Fruit fly (Drosophila melanogaster) whole organism, embryonic: ENCODE measurements around the gene Grik.

Experiments
- shn ChIP-seq: fragments of 200-800 bp; sonication (Bioruptor generic); optimal IDR thresholded peaks from 3 replicates; lab custom pipeline; 2016; ENCODE audit warnings: missing biosample characterization, missing genetic modification characterization
- slou ChIP-seq: fragments of 200-800 bp; sonication (Bioruptor generic); optimal IDR thresholded peaks from 3 replicates; lab custom pipeline; 2016; ENCODE audit warnings: missing biosample characterization, missing genetic modification characterization

dm6 chr3R:20890920-20891319 is 10.8 kb upstream of the Grik start:
- TF ChIP-seq shn (GFP tag; lab: Kevin White, UChicago): no peak
- TF ChIP-seq slou (GFP tag; lab: Kevin White, UChicago): no peak
